Worm (Caenorhabditis elegans) whole organism, L4 larva: ENCODE measurements around the gene gtf-2F2.
A peak's percentile ranks its signal among the peaks of the same experiment; 100 is the strongest.

Source experiments
- D1046.2 ChIP-seq: fragments of 200-800 bp; sonication (Bioruptor generic); IDR thresholded peaks from 2 replicates; pipeline ENCODE4 v1.3.6; 2022; ENCODE audit warnings: missing genetic modification characterization, missing compliant biosample characterization
- F26F4.8 ChIP-seq: fragments of 200-800 bp; sonication (Bioruptor generic); conservative IDR thresholded peaks from 2 replicates; pipeline ENCODE4 v1.3.6; 2022; ENCODE audit warnings: missing genetic modification characterization, missing compliant biosample characterization
- T20F7.1 ChIP-seq: fragments of 200-800 bp; sonication (Bioruptor generic); optimal IDR thresholded peaks from 2 replicates; lab custom pipeline; 2018; ENCODE audit warnings: mild to moderate bottlenecking, missing genetic modification characterization, missing compliant biosample characterization
- Y75B8A.6 ChIP-seq: fragments of 200-800 bp; sonication (Bioruptor generic); IDR thresholded peaks from 2 replicates; pipeline ENCODE4 v1.3.6; 2022; ENCODE audit warnings: missing genetic modification reagents, missing genetic modification characterization, missing compliant biosample characterization
- ZK337.2 ChIP-seq: fragments of 200-800 bp; sonication (Bioruptor generic); IDR thresholded peaks from 2 replicates; pipeline ENCODE4 v1.3.6; 2022; ENCODE audit warnings: missing genetic modification reagents, missing genetic modification characterization, missing compliant biosample characterization
- ZK546.5 ChIP-seq, 2 experiments: sonication (generic microtip); optimal IDR thresholded peaks; 2 replicates each; lab custom pipeline; 2017; ENCODE audit warnings: missing biosample characterization in 2 of 2, missing genetic modification characterization in 2 of 2
- aly-2 ChIP-seq: sonication (generic microtip); optimal IDR thresholded peaks from 2 replicates; lab custom pipeline; 2018; ENCODE audit warnings: missing biosample characterization, missing genetic modification characterization
- arid-1 ChIP-seq: fragments of 200-800 bp; sonication (Bioruptor generic); conservative IDR thresholded peaks from 2 replicates; pipeline ENCODE4 v1.3.6; 2022; ENCODE audit warnings: missing genetic modification reagents, missing genetic modification characterization, missing compliant biosample characterization
- ceh-32 ChIP-seq: sonication (generic microtip); optimal IDR thresholded peaks from 2 replicates; lab custom pipeline; 2016; ENCODE audit warnings: mild to moderate bottlenecking, missing genetic modification characterization, missing compliant biosample characterization; ENCODE audit not compliant: poor library complexity
- ceh-44 ChIP-seq: fragments of 200-800 bp; sonication (Bioruptor generic); IDR thresholded peaks from 2 replicates; pipeline ENCODE4 v1.3.6; 2022; ENCODE audit warnings: missing genetic modification reagents, missing genetic modification characterization, missing compliant biosample characterization
- ceh-82 ChIP-seq: sonication (generic microtip); optimal IDR thresholded peaks from 2 replicates; lab custom pipeline; 2017; ENCODE audit warnings: missing biosample characterization, missing genetic modification characterization
- ctbp-1 ChIP-seq: fragments of 200-800 bp; sonication (Bioruptor generic); IDR thresholded peaks from 2 replicates; pipeline ENCODE4 v1.3.6; 2022; ENCODE audit warnings: missing genetic modification reagents, missing genetic modification characterization, missing compliant biosample characterization
- daf-12 ChIP-seq: fragments of 150-350 bp; optimal IDR thresholded peaks from 2 replicates; lab custom pipeline; 2014; ENCODE audit warnings: missing biosample characterization, missing genetic modification reagents, missing genetic modification characterization
- daf-16 ChIP-seq, 3 experiments: sonication (generic microtip); optimal IDR thresholded peaks; 2 replicates each; lab custom pipeline; 2016 to 2017; ENCODE audit warnings: missing genetic modification characterization in 3 of 3, missing genetic modification reagents in 3 of 3, mild to moderate bottlenecking in 2 of 3, missing compliant biosample characterization in 2 of 3, missing biosample characterization in 1 of 3, moderate library complexity in 1 of 3
- duxl-1 ChIP-seq: sonication (generic microtip); optimal IDR thresholded peaks from 2 replicates; lab custom pipeline; 2016; ENCODE audit warnings: mild to moderate bottlenecking, missing genetic modification characterization, moderate library complexity, missing compliant biosample characterization; ENCODE audit not compliant: poor library complexity
- egl-43 ChIP-seq: fragments of 200-800 bp; sonication (Bioruptor generic); IDR thresholded peaks from 2 replicates; pipeline ENCODE4 v1.3.6; 2022; ENCODE audit warnings: missing genetic modification reagents, missing genetic modification characterization, missing compliant biosample characterization
- fos-1 ChIP-seq: fragments of 150-350 bp; optimal IDR thresholded peaks from 2 replicates; lab custom pipeline; 2014; ENCODE audit warnings: missing biosample characterization, missing genetic modification characterization
- gei-8 ChIP-seq: fragments of 200-800 bp; sonication (Bioruptor generic); optimal IDR thresholded peaks from 2 replicates; lab custom pipeline; 2018; ENCODE audit warnings: mild to moderate bottlenecking, missing genetic modification characterization, missing compliant biosample characterization
- hlh-11 ChIP-seq: fragments of 200-800 bp; sonication (Bioruptor generic); optimal IDR thresholded peaks from 2 replicates; lab custom pipeline; 2018; ENCODE audit warnings: mild to moderate bottlenecking, missing genetic modification characterization, missing compliant biosample characterization
- hlh-30 ChIP-seq: sonication (generic microtip); optimal IDR thresholded peaks from 2 replicates; lab custom pipeline; 2017; ENCODE audit warnings: antibody characterized with exemption, mild to moderate bottlenecking, missing genetic modification characterization, missing compliant biosample characterization; ENCODE audit not compliant: insufficient read depth
- jun-1 ChIP-seq: fragments of 150-350 bp; optimal IDR thresholded peaks from 2 replicates; lab custom pipeline; 2014; ENCODE audit warnings: missing biosample characterization, missing genetic modification reagents, missing genetic modification characterization
- lin-13 ChIP-seq: fragments of 150-350 bp; optimal IDR thresholded peaks from 2 replicates; lab custom pipeline; 2014; ENCODE audit warnings: missing biosample characterization, missing genetic modification reagents, missing genetic modification characterization
- madf-5 ChIP-seq, 2 experiments: fragments of 200-800 bp; sonication (Bioruptor generic); IDR thresholded peaks; 2 replicates each; pipeline ENCODE4 v1.3.6; 2022; ENCODE audit warnings: missing compliant biosample characterization in 2 of 2, missing genetic modification characterization in 2 of 2
- mdt-29 ChIP-seq: fragments of 200-800 bp; sonication (Bioruptor generic); IDR thresholded peaks from 2 replicates; pipeline ENCODE4 v1.3.6; 2022; ENCODE audit warnings: missing genetic modification reagents, missing genetic modification characterization, missing compliant biosample characterization
- mep-1 ChIP-seq: fragments of 150-350 bp; sonication (generic microtip); optimal IDR thresholded peaks from 3 replicates; lab custom pipeline; 2014; ENCODE audit warnings: missing biosample characterization, missing genetic modification characterization
- mes-2 ChIP-seq: sonication (generic microtip); optimal IDR thresholded peaks from 2 replicates; lab custom pipeline; 2016; ENCODE audit warnings: missing genotype, mild to moderate bottlenecking, missing genetic modification characterization, missing compliant biosample characterization; ENCODE audit not compliant: poor library complexity, severe bottlenecking
- mxl-2 ChIP-seq: fragments of 200-800 bp; sonication (Bioruptor generic); conservative IDR thresholded peaks from 2 replicates; pipeline ENCODE4 v1.3.6; 2022; ENCODE audit warnings: missing genetic modification reagents, missing genetic modification characterization, missing compliant biosample characterization
- nhr-10 ChIP-seq: fragments of 150-350 bp; optimal IDR thresholded peaks from 2 replicates; lab custom pipeline; 2014; ENCODE audit warnings: missing biosample characterization, missing genetic modification characterization
- nhr-102 ChIP-seq: sonication (generic microtip); optimal IDR thresholded peaks from 2 replicates; lab custom pipeline; 2016; ENCODE audit warnings: mild to moderate bottlenecking, missing genetic modification characterization, moderate library complexity, missing compliant biosample characterization
- nhr-111 ChIP-seq: fragments of 200-800 bp; sonication (Bioruptor generic); optimal IDR thresholded peaks from 2 replicates; lab custom pipeline; 2018; ENCODE audit warnings: mild to moderate bottlenecking, missing genetic modification characterization, missing compliant biosample characterization
- nhr-25 ChIP-seq: sonication (generic microtip); optimal IDR thresholded peaks from 2 replicates; lab custom pipeline; 2017; ENCODE audit warnings: missing genetic modification characterization, mild to moderate bottlenecking, missing compliant biosample characterization, antibody characterized with exemption, moderate library complexity, borderline replicate concordance; ENCODE audit not compliant: insufficient read depth
- nhr-28 ChIP-seq: fragments of 150-350 bp; optimal IDR thresholded peaks from 2 replicates; lab custom pipeline; 2014; ENCODE audit warnings: missing biosample characterization, missing genetic modification characterization
- nhr-41 ChIP-seq: fragments of 200-800 bp; sonication (Bioruptor generic); IDR thresholded peaks from 2 replicates; pipeline ENCODE4 v1.3.6; 2022; ENCODE audit warnings: missing genetic modification reagents, missing genetic modification characterization, missing compliant biosample characterization
- nhr-42 ChIP-seq: fragments of 200-800 bp; sonication (Bioruptor generic); IDR thresholded peaks from 2 replicates; pipeline ENCODE4 v1.3.6; 2022; ENCODE audit warnings: missing genetic modification characterization, missing compliant biosample characterization
- nhr-48 ChIP-seq: sonication (generic microtip); optimal IDR thresholded peaks from 2 replicates; lab custom pipeline; 2016; ENCODE audit warnings: mild to moderate bottlenecking, missing genetic modification characterization, missing compliant biosample characterization
- nhr-6 ChIP-seq: fragments of 150-350 bp; optimal IDR thresholded peaks from 2 replicates; lab custom pipeline; 2014; ENCODE audit warnings: missing biosample characterization, missing genetic modification characterization
- nhr-76 ChIP-seq: fragments of 150-350 bp; optimal IDR thresholded peaks from 2 replicates; lab custom pipeline; 2014; ENCODE audit warnings: missing biosample characterization, missing genetic modification characterization
- php-3 ChIP-seq: fragments of 200-800 bp; sonication (Bioruptor generic); IDR thresholded peaks from 2 replicates; pipeline ENCODE4 v1.3.6; 2022; ENCODE audit warnings: missing genetic modification reagents, missing genetic modification characterization, missing compliant biosample characterization
- pqm-1 ChIP-seq: sonication (generic microtip); optimal IDR thresholded peaks from 2 replicates; lab custom pipeline; 2017; ENCODE audit warnings: missing biosample characterization, missing genetic modification characterization
- rbr-2 ChIP-seq: sonication (generic microtip); optimal IDR thresholded peaks from 2 replicates; lab custom pipeline; 2016; ENCODE audit warnings: missing genotype, missing genetic modification characterization, missing compliant biosample characterization
- set-16 ChIP-seq: fragments of 200-800 bp; sonication (Bioruptor generic); IDR thresholded peaks from 2 replicates; pipeline ENCODE4 v1.3.6; 2022; ENCODE audit warnings: missing genetic modification reagents, missing genetic modification characterization, missing compliant biosample characterization
- snpc-1.2 ChIP-seq: fragments of 200-800 bp; sonication (Bioruptor generic); IDR thresholded peaks from 2 replicates; pipeline ENCODE4 v1.3.6; 2022; ENCODE audit warnings: missing genetic modification reagents, missing genetic modification characterization, missing compliant biosample characterization
- snpc-4 ChIP-seq: fragments of 150-350 bp; optimal IDR thresholded peaks from 2 replicates; lab custom pipeline; 2014; ENCODE audit warnings: missing biosample characterization, missing genetic modification characterization
- spr-1 ChIP-seq: sonication (generic microtip); optimal IDR thresholded peaks from 2 replicates; lab custom pipeline; 2016; ENCODE audit warnings: mild to moderate bottlenecking, missing genetic modification characterization, missing compliant biosample characterization
- unc-130 ChIP-seq: sonication (generic microtip); optimal IDR thresholded peaks from 2 replicates; lab custom pipeline; 2016; ENCODE audit warnings: missing genetic modification reagents, missing genetic modification characterization, missing compliant biosample characterization
- vab-7 ChIP-seq: fragments of 200-800 bp; sonication (Bioruptor generic); IDR thresholded peaks from 2 replicates; pipeline ENCODE4 v1.3.6; 2022; ENCODE audit warnings: missing genetic modification reagents, missing genetic modification characterization, missing compliant biosample characterization
- zag-1 ChIP-seq: fragments of 150-350 bp; optimal IDR thresholded peaks from 2 replicates; lab custom pipeline; 2014; ENCODE audit warnings: missing biosample characterization, missing genetic modification characterization
- zfp-2 ChIP-seq: sonication (generic microtip); optimal IDR thresholded peaks from 2 replicates; lab custom pipeline; 2016; ENCODE audit warnings: mild to moderate bottlenecking, missing genetic modification characterization, missing compliant biosample characterization
- ztf-11 ChIP-seq: fragments of 150-350 bp; optimal IDR thresholded peaks from 2 replicates; lab custom pipeline; 2014; ENCODE audit warnings: missing biosample characterization, missing genetic modification characterization

Gene gtf-2F2

ce11 chrV:18967479-18968056 lies 26.2 kb upstream of the gtf-2F2 start, which contains the start of gene Y39B6A.43 (continued):
- peak; percentile 43 for TF ChIP-seq aly-2 (tag; lab: Kevin White, UChicago)
- TF ChIP-seq zfp-2 (tag; lab: Kevin White, UChicago): peak; percentile 81
- peak; percentile 86 for TF ChIP-seq spr-1 (tag; lab: Kevin White, UChicago)
- TF ChIP-seq hlh-11 (tag; lab: Kevin White, UChicago): peak; percentile 94
- peak; percentile 94 for TF ChIP-seq nhr-6 (tag; lab: Kevin White, UChicago)
- peak; percentile 31 for TF ChIP-seq ceh-32 (tag; lab: Kevin White, UChicago)
- peak; percentile 86 for TF ChIP-seq snpc-1.2 (GFP tag; lab: Robert Waterston, UW)
- TF ChIP-seq ZK546.5 (tag; optimal IDR thresholded peaks at IDR 0.05; lab: Kevin White, UChicago): peak in 1 of 2 experiments; percentile 68
- TF ChIP-seq nhr-41 (GFP tag; lab: Robert Waterston, UW): peak; percentile 83
- peak; percentile 95 for TF ChIP-seq nhr-102 (tag; lab: Kevin White, UChicago)
- TF ChIP-seq nhr-76: peak; percentile 55
- peak; percentile 87 for TF ChIP-seq Y75B8A.6 (GFP tag; lab: Robert Waterston, UW)
- peak; percentile 97 for TF ChIP-seq arid-1
- peak; percentile 83 for TF ChIP-seq vab-7 (GFP tag; lab: Robert Waterston, UW)
- peak; percentile 93 for TF ChIP-seq egl-43
- peak; percentile 96 for TF ChIP-seq rbr-2 (tag; lab: Kevin White, UChicago)
- TF ChIP-seq pqm-1: peak; percentile 11
- TF ChIP-seq D1046.2 (GFP tag; lab: Robert Waterston, UW): peak; percentile 82; the same call in 1 of the 2 replicates
- TF ChIP-seq mdt-29 (GFP tag; lab: Robert Waterston, UW): peak; percentile 95
- peak; percentile 84 for TF ChIP-seq ZK337.2
- peak; percentile 95 for TF ChIP-seq ctbp-1
- TF ChIP-seq madf-5 (GFP tag; IDR thresholded peaks at IDR 0.05; lab: Robert Waterston, UW): peak; percentile 85 to 92
- TF ChIP-seq mxl-2: peak; percentile 84
- TF ChIP-seq snpc-4: no peak
- peak; percentile 60 for TF ChIP-seq zag-1 (tag; lab: Kevin White, UChicago)
- TF ChIP-seq ztf-11 (tag; lab: Kevin White, UChicago): no peak
- peak; percentile 64 for TF ChIP-seq set-16 (GFP tag; lab: Robert Waterston, UW)
- TF ChIP-seq jun-1 (tag; lab: Kevin White, UChicago): peak; percentile 92
- no peak for TF ChIP-seq nhr-10 (tag; lab: Kevin White, UChicago)
- peak; percentile 90 for TF ChIP-seq hlh-30 (tag; lab: Kevin White, UChicago)
- peak; percentile 98 for TF ChIP-seq mep-1 (tag; lab: Kevin White, UChicago)
- TF ChIP-seq daf-16 (GFP tag; optimal IDR thresholded peaks at IDR 0.05; lab: Kevin White, UChicago): peak; percentile 39 to 53
- peak; percentile 91 for TF ChIP-seq daf-16 (tag; optimal IDR thresholded peaks at IDR 0.05; lab: Kevin White, UChicago)
- peak; percentile 96 for TF ChIP-seq duxl-1 (tag; lab: Kevin White, UChicago)
- peak; percentile 91 for TF ChIP-seq T20F7.1 (GFP tag; lab: Kevin White, UChicago)
- TF ChIP-seq nhr-111 (GFP tag; lab: Kevin White, UChicago): peak; percentile 34
- no peak for TF ChIP-seq ceh-82
- peak; percentile 91 for TF ChIP-seq nhr-28 (tag; lab: Kevin White, UChicago)
- peak; percentile 48 for TF ChIP-seq fos-1 (tag; lab: Kevin White, UChicago)
- TF ChIP-seq F26F4.8 (GFP tag; lab: Robert Waterston, UW): no peak
- TF ChIP-seq nhr-48 (tag; lab: Kevin White, UChicago): peak; percentile 77
- TF ChIP-seq php-3 (GFP tag; lab: Robert Waterston, UW): peak; percentile 81
- TF ChIP-seq mes-2: peak; percentile 98
- peak; percentile 93 for TF ChIP-seq unc-130 (GFP tag; lab: Kevin White, UChicago)
- peak; percentile 94 for TF ChIP-seq ceh-44
- TF ChIP-seq lin-13 (GFP tag; lab: Kevin White, UChicago): peak; percentile 99
- TF ChIP-seq nhr-42 (GFP tag; lab: Robert Waterston, UW): peak; percentile 96
- TF ChIP-seq gei-8 (GFP tag; lab: Kevin White, UChicago): peak; percentile 24
- TF ChIP-seq daf-12 (tag; lab: Kevin White, UChicago): no peak
- TF ChIP-seq nhr-25 (tag; lab: Kevin White, UChicago): peak; percentile 96
